Worm (Caenorhabditis elegans): ENCODE measurements around the gene clc-33.

DNA sequence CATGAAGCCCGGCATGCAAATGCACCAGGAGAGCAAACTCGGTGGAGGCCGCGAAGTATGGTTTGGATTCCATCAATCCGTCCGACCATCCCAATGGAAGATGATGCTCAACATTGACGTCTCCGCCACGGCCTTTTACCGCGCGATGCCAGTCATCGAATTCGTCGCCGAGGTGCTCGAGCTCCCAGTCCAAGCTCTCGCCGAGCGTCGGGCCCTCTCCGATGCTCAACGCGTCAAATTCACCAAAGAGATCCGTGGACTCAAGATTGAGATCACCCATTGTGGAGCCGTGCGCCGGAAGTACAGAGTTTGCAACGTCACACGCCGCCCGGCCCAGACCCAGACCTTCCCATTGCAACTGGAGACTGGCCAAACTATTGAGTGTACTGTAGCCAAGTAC is 35.5 kb downstream of the clc-33 start:
- TF ChIP-seq C17E4.6 (GFP tag; IDR thresholded peaks at IDR 0.05) (no peak), D2030.7 (GFP tag; IDR thresholded peaks at IDR 0.05) (no peak), ztf-3 (GFP tag; optimal IDR thresholded peaks at IDR 0.05) (no peak), ekl-4 (GFP tag; IDR thresholded peaks at IDR 0.05) (no peak), snpc-3.4 (tag; optimal IDR thresholded peaks at IDR 0.05) (no peak)
